Worm (Caenorhabditis elegans): ENCODE results near the gene C26D10.4.

ce11 chrII:8359350-8359749, 29.8 kb downstream of the C26D10.4 start, which contains the start of gene col-77:
- TF ChIP-seq ceh-13 (GFP tag; optimal IDR thresholded peaks at IDR 0.05) (no peak), B0310.2 (tag; optimal IDR thresholded peaks at IDR 0.05) (no peak), sea-1 (GFP tag; conservative IDR thresholded peaks at IDR 0.05) (no peak), ama-1 (optimal IDR thresholded peaks at IDR 0.05) (no peak), tra-4 (tag; optimal IDR thresholded peaks at IDR 0.05) (no peak), ceh-36 (tag; optimal IDR thresholded peaks at IDR 0.05) (no peak), tbx-11 (GFP tag; IDR thresholded peaks at IDR 0.05) (no peak), flt-1 (GFP tag; IDR thresholded peaks at IDR 0.05) (no peak), F13C5.2 (tag; optimal IDR thresholded peaks at IDR 0.05) (no peak), hmg-4 (GFP tag; optimal IDR thresholded peaks at IDR 0.05) (no peak), tbx-37 (GFP tag; conservative IDR thresholded peaks at IDR 0.05) (no peak)

All from whole organism, early embryonic.